Worm (Caenorhabditis elegans) whole organism, L4 larva: ENCODE results near the gene irld-20.
A peak's percentile ranks its signal among the peaks of the same experiment; 100 is the strongest.

Source experiments
- F26F4.8 ChIP-seq: fragments of 200-800 bp; sonication (Bioruptor generic); conservative IDR thresholded peaks from 2 replicates; pipeline ENCODE4 v1.3.6; 2022; ENCODE audit warnings: missing genetic modification characterization, missing compliant biosample characterization
- F37D6.2 ChIP-seq: sonication (generic microtip); optimal IDR thresholded peaks from 2 replicates; lab custom pipeline; 2016; ENCODE audit warnings: mild to moderate bottlenecking, missing genetic modification characterization, missing compliant biosample characterization
- F44E2.7 ChIP-seq: fragments of 200-800 bp; sonication (Bioruptor generic); IDR thresholded peaks from 2 replicates; pipeline ENCODE4 v2.1.2; 2022; ENCODE audit warnings: missing genetic modification characterization, missing compliant biosample characterization
- F49E8.2 ChIP-seq: sonication (generic microtip); optimal IDR thresholded peaks from 2 replicates; lab custom pipeline; 2016; ENCODE audit warnings: missing compliant biosample characterization, mild to moderate bottlenecking, missing genetic modification characterization, borderline replicate concordance
- R02D3.7 ChIP-seq: fragments of 150-350 bp; sonication (generic microtip); optimal IDR thresholded peaks from 3 replicates; lab custom pipeline; 2014; ENCODE audit warnings: missing biosample characterization, missing genetic modification characterization
- T20F7.1 ChIP-seq: fragments of 200-800 bp; sonication (Bioruptor generic); optimal IDR thresholded peaks from 2 replicates; lab custom pipeline; 2018; ENCODE audit warnings: mild to moderate bottlenecking, missing genetic modification characterization, missing compliant biosample characterization
- ZK546.5 ChIP-seq, 2 experiments: sonication (generic microtip); optimal IDR thresholded peaks; 2 replicates each; lab custom pipeline; 2017; ENCODE audit warnings: missing biosample characterization in 2 of 2, missing genetic modification characterization in 2 of 2
- aha-1 ChIP-seq: fragments of 150-350 bp; peaks from one replicate; lab custom pipeline; 2014; ENCODE audit warnings: missing biosample characterization, missing genetic modification characterization
- ama-1 ChIP-seq: fragments of 150-350 bp; optimal IDR thresholded peaks from 2 replicates; lab custom pipeline; 2014; ENCODE audit warnings: inconsistent platforms, mixed read lengths
- ces-1 ChIP-seq: fragments of 150-350 bp; sonication (generic microtip); optimal IDR thresholded peaks from 4 replicates; lab custom pipeline; 2014; ENCODE audit warnings: missing biosample characterization, missing genetic modification reagents, missing genetic modification characterization
- cey-2 ChIP-seq: sonication (generic microtip); optimal IDR thresholded peaks from 3 replicates; lab custom pipeline; 2017; ENCODE audit warnings: missing genetic modification characterization, mild to moderate bottlenecking, missing compliant biosample characterization, antibody characterized with exemption, borderline replicate concordance; ENCODE audit not compliant: insufficient read depth
- ctbp-1 ChIP-seq: fragments of 200-800 bp; sonication (Bioruptor generic); IDR thresholded peaks from 2 replicates; pipeline ENCODE4 v1.3.6; 2022; ENCODE audit warnings: missing genetic modification reagents, missing genetic modification characterization, missing compliant biosample characterization
- daf-16 ChIP-seq, 3 experiments: sonication (generic microtip); optimal IDR thresholded peaks; 2 replicates each; lab custom pipeline; 2016 to 2017; ENCODE audit warnings: missing genetic modification characterization in 3 of 3, missing genetic modification reagents in 3 of 3, mild to moderate bottlenecking in 2 of 3, missing compliant biosample characterization in 2 of 3, missing biosample characterization in 1 of 3, moderate library complexity in 1 of 3
- dmd-6 ChIP-seq: fragments of 200-800 bp; sonication (Bioruptor generic); IDR thresholded peaks from 2 replicates; pipeline ENCODE4 v1.3.6; 2022; ENCODE audit warnings: missing genetic modification reagents, missing genetic modification characterization, missing compliant biosample characterization
- dmd-9 ChIP-seq: fragments of 200-800 bp; sonication (Bioruptor generic); IDR thresholded peaks from 2 replicates; pipeline ENCODE4 v1.3.6; 2022; ENCODE audit warnings: missing genetic modification reagents, missing genetic modification characterization, missing compliant biosample characterization
- dpl-1 ChIP-seq: fragments of 150-350 bp; optimal IDR thresholded peaks from 2 replicates; lab custom pipeline; 2014; ENCODE audit warnings: missing biosample characterization, missing genetic modification reagents, missing genetic modification characterization
- dve-1 ChIP-seq: sonication (generic microtip); optimal IDR thresholded peaks from 2 replicates; lab custom pipeline; 2017; ENCODE audit warnings: antibody characterized with exemption, mild to moderate bottlenecking, missing genetic modification characterization, missing compliant biosample characterization; ENCODE audit not compliant: insufficient read depth
- egl-43 ChIP-seq: fragments of 200-800 bp; sonication (Bioruptor generic); IDR thresholded peaks from 2 replicates; pipeline ENCODE4 v1.3.6; 2022; ENCODE audit warnings: missing genetic modification reagents, missing genetic modification characterization, missing compliant biosample characterization
- fkh-10 ChIP-seq: fragments of 150-350 bp; optimal IDR thresholded peaks from 2 replicates; lab custom pipeline; 2014; ENCODE audit warnings: missing biosample characterization, missing genetic modification reagents, missing genetic modification characterization
- hlh-11 ChIP-seq: fragments of 200-800 bp; sonication (Bioruptor generic); optimal IDR thresholded peaks from 2 replicates; lab custom pipeline; 2018; ENCODE audit warnings: mild to moderate bottlenecking, missing genetic modification characterization, missing compliant biosample characterization
- hlh-30 ChIP-seq: sonication (generic microtip); optimal IDR thresholded peaks from 2 replicates; lab custom pipeline; 2017; ENCODE audit warnings: antibody characterized with exemption, mild to moderate bottlenecking, missing genetic modification characterization, missing compliant biosample characterization; ENCODE audit not compliant: insufficient read depth
- hmg-1.1 ChIP-seq: fragments of 200-800 bp; sonication (Bioruptor generic); IDR thresholded peaks from 2 replicates; pipeline ENCODE4 v1.3.6; 2022; ENCODE audit warnings: missing genetic modification reagents, missing genetic modification characterization, missing compliant biosample characterization
- lin-13 ChIP-seq: fragments of 150-350 bp; optimal IDR thresholded peaks from 2 replicates; lab custom pipeline; 2014; ENCODE audit warnings: missing biosample characterization, missing genetic modification reagents, missing genetic modification characterization
- lin-38 ChIP-seq: fragments of 200-800 bp; sonication (Bioruptor generic); IDR thresholded peaks from 2 replicates; pipeline ENCODE4 v1.3.6; 2022; ENCODE audit warnings: missing genetic modification reagents, missing genetic modification characterization, missing compliant biosample characterization
- lsy-2 ChIP-seq, 2 experiments: fragments of 150-350 bp in 1 of 2; sonication (generic microtip) in 1 of 2; optimal IDR thresholded peaks; 2 replicates each; lab custom pipeline; 2014 to 2017; ENCODE audit warnings: missing biosample characterization in 2 of 2, missing genetic modification characterization in 2 of 2
- mdt-29 ChIP-seq: fragments of 200-800 bp; sonication (Bioruptor generic); IDR thresholded peaks from 2 replicates; pipeline ENCODE4 v1.3.6; 2022; ENCODE audit warnings: missing genetic modification reagents, missing genetic modification characterization, missing compliant biosample characterization
- mep-1 ChIP-seq: fragments of 150-350 bp; sonication (generic microtip); optimal IDR thresholded peaks from 3 replicates; lab custom pipeline; 2014; ENCODE audit warnings: missing biosample characterization, missing genetic modification characterization
- mes-2 ChIP-seq: sonication (generic microtip); optimal IDR thresholded peaks from 2 replicates; lab custom pipeline; 2016; ENCODE audit warnings: missing genotype, mild to moderate bottlenecking, missing genetic modification characterization, missing compliant biosample characterization; ENCODE audit not compliant: poor library complexity, severe bottlenecking
- mxl-3 ChIP-seq: fragments of 200-800 bp; sonication (Bioruptor generic); optimal IDR thresholded peaks from 2 replicates; lab custom pipeline; 2018; ENCODE audit warnings: mild to moderate bottlenecking, missing genetic modification characterization, missing compliant biosample characterization
- nhr-237 ChIP-seq: sonication (generic microtip); optimal IDR thresholded peaks from 2 replicates; lab custom pipeline; 2017; ENCODE audit warnings: missing biosample characterization, missing genetic modification characterization
- nhr-28 ChIP-seq: fragments of 150-350 bp; optimal IDR thresholded peaks from 2 replicates; lab custom pipeline; 2014; ENCODE audit warnings: missing biosample characterization, missing genetic modification characterization
- nhr-77 ChIP-seq: fragments of 150-350 bp; optimal IDR thresholded peaks from 2 replicates; lab custom pipeline; 2014; ENCODE audit warnings: missing biosample characterization, missing genetic modification characterization
- snpc-1.2 ChIP-seq: fragments of 200-800 bp; sonication (Bioruptor generic); IDR thresholded peaks from 2 replicates; pipeline ENCODE4 v1.3.6; 2022; ENCODE audit warnings: missing genetic modification reagents, missing genetic modification characterization, missing compliant biosample characterization
- vab-7 ChIP-seq: fragments of 200-800 bp; sonication (Bioruptor generic); IDR thresholded peaks from 2 replicates; pipeline ENCODE4 v1.3.6; 2022; ENCODE audit warnings: missing genetic modification reagents, missing genetic modification characterization, missing compliant biosample characterization
- zip-2 ChIP-seq: fragments of 150-350 bp; optimal IDR thresholded peaks from 2 replicates; lab custom pipeline; 2014; ENCODE audit warnings: missing biosample characterization, missing genetic modification characterization

Gene irld-20

ce11 chrIII:12750831-12751230 is at the start of gene irld-20, which contains the start of gene irld-60:
Gene irld-20 (plus strand): TSS chrIII:12751109.
Gene irld-60 (minus strand): TSS chrIII:12750931.
- TF ChIP-seq T20F7.1 (GFP tag; lab: Kevin White, UChicago) (no peak), dve-1 (tag; lab: Kevin White, UChicago) (no peak), snpc-1.2 (GFP tag; lab: Robert Waterston, UW) (no peak), nhr-77 (no peak), mxl-3 (no peak), ZK546.5 (tag; optimal IDR thresholded peaks at IDR 0.05; lab: Kevin White, UChicago) (no peak), ama-1 (no peak), dmd-9 (GFP tag; lab: Robert Waterston, UW) (no peak), F37D6.2 (tag; lab: Kevin White, UChicago) (no peak), nhr-237 (tag; lab: Kevin White, UChicago) (no peak), hlh-11 (tag; lab: Kevin White, UChicago) (no peak), aha-1 (tag; lab: Kevin White, UChicago) (no peak), zip-2 (tag; lab: Kevin White, UChicago) (no peak), hmg-1.1 (GFP tag; lab: Robert Waterston, UW) (no peak)

ce11 chrIII:12702375-12702774 is 48.5 kb upstream of the irld-20 start:
- TF ChIP-seq lsy-2 (tag; optimal IDR thresholded peaks at IDR 0.05; lab: Kevin White, UChicago) (no peak), lin-13 (GFP tag; lab: Kevin White, UChicago) (no peak), cey-2 (tag; lab: Kevin White, UChicago) (no peak), F44E2.7 (GFP tag; lab: Robert Waterston, UW) (no peak)

- no peak for TF ChIP-seq R02D3.7 (tag; lab: Kevin White, UChicago)
- no peak for TF ChIP-seq F26F4.8 (GFP tag; lab: Robert Waterston, UW)
Measured at ce11 chrIII:12703237-12703636, 47.7 kb upstream of the irld-20 start.

- TF ChIP-seq vab-7 (no peak), dmd-9 (GFP tag; lab: Robert Waterston, UW) (peak; percentile 51; the same call in 1 of the 2 replicates), F49E8.2 (tag; lab: Kevin White, UChicago) (no peak), nhr-28 (tag; lab: Kevin White, UChicago) (no peak), ces-1 (GFP tag; lab: Kevin White, UChicago) (no peak), fkh-10 (GFP tag; lab: Kevin White, UChicago) (no peak), hlh-30 (tag; lab: Kevin White, UChicago) (peak; percentile 10), mdt-29 (no peak), egl-43 (GFP tag; lab: Robert Waterston, UW) (no peak), aha-1 (tag; lab: Kevin White, UChicago) (peak; percentile 89), dpl-1 (GFP tag; lab: Kevin White, UChicago) (peak; percentile 83), mep-1 (tag; lab: Kevin White, UChicago) (peak; percentile 8), ctbp-1 (GFP tag; lab: Robert Waterston, UW) (peak; percentile 35; the same call in 1 of the 2 replicates), lin-38 (peak; percentile 38), dve-1 (tag; lab: Kevin White, UChicago) (peak; percentile 49), mes-2 (tag; lab: Kevin White, UChicago) (peak; percentile 66), lsy-2 (tag; optimal IDR thresholded peaks at IDR 0.05; lab: Kevin White, UChicago) (peak in 1 of 2 experiments; percentile 72), dmd-6 (GFP tag; lab: Robert Waterston, UW) (0 out of 2 replicates have a peak, but pooled peaks have one; percentile 14), daf-16 (GFP tag; optimal IDR thresholded peaks at IDR 0.05; lab: Kevin White, UChicago) (peak in 1 of 2 experiments; percentile 2), daf-16 (tag; optimal IDR thresholded peaks at IDR 0.05; lab: Kevin White, UChicago) (peak; percentile 27)
Measured at ce11 chrIII:12711217-12711616, 39.7 kb upstream of the irld-20 start, which contains the start of gene hut-1. Gene hut-1 (plus strand): TSS chrIII:12711560.
